Fruit fly (Drosophila melanogaster) ovary, adult (tissue): ENCODE data around the gene Nek2.
A peak's percentile ranks its signal among the peaks of the same experiment; 100 is the strongest.

ENCODE experiments used
- CG17801 ChIP-seq: fragments of 200-800 bp; optimal IDR thresholded peaks from 2 replicates; lab custom pipeline; 2019; ENCODE audit warnings: missing biosample characterization, mild to moderate bottlenecking, missing genetic modification characterization, moderate library complexity; ENCODE audit not compliant: partially characterized antibody

Gene Nek2

DNA sequence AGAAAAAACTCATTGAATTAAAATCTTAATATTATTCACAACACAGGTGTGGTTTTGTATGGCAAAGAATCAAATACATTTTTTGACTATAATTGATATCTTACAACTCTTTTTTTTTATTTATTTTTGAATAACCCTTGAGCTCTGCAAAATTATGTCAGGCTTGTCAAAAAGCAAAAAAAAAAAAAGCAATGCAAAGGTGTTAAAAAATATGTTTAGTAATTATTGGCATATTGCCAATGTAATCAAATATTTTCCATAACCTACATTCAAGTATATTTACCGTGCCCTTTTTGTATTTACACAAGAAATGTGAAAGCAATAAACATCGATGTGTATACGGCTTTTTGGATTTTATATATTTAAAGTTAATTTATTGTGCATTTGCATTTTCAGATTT lies 17.4 kb downstream of the Nek2 start, which contains the start of gene Ir7c:
TSS of gene Ir7c (plus strand) at position 301 of the 400 bp plus-strand sequence.
- TF ChIP-seq CG17801 (GFP tag; lab: Kevin White, UChicago): no peak

DNA sequence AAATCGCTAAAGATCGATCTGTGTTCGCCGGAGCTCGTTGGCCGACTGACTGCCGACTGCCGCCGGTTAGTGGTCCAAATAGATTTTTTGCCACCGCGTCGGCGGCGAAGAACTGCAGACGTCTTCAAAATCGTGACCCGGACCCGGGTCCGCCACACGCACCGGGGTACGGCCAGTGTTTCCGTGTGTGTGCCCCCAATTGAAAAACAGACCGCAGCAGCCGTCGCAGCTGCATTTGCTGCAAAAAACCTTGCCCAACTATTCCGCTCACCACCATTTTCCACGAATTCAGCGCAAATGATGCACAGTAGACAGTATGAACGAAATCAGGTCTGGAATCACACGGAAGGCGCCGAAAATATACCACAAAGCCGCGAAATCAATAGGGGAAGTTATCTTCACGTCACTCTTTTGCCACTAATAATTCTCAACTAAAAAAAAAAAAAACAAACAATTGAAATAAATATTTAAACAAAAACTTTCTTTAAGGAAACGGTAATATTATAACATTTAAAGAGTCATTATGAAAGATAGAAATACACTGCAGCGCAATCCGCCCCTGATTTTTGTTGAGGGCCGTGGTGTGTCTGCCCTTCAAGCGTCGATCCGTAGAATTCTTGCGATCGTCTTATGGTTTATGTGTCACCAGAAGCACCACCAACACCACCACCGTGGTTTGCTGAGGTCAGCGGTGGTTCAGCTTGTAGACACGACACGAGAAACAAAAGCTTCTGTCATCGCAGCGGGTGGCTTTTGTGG lies 18.1 kb downstream of the Nek2 start, which contains the start of gene dec:
TSS of gene dec (minus strand) at position 51 of the 759 bp plus-strand sequence.
- TF ChIP-seq CG17801 (GFP tag; lab: Kevin White, UChicago): peak; percentile 74

DNA sequence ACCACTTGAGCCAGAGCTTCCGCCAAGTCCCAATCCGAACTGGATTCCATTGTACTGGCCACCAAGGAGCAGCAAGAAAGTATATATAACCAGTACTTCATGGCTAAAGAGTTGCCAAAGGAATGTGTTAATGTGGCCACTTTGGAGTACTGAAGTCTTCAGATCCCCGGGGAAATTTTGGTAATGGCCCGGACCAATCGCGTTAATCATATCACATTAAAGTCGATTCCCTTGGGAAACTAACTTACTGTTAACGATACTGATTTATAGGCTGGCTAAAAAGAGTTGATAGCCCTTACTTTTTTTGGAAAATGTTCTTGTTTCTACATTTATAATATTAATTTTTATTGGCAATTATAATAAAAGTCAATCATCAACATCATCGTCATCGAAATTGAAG lies 24.6 kb downstream of the Nek2 start, which contains the start of gene Ir7b:
TSS of gene Ir7b (minus strand) at position 101 of the 400 bp plus-strand sequence.
- TF ChIP-seq CG17801 (GFP tag; lab: Kevin White, UChicago): no peak

DNA sequence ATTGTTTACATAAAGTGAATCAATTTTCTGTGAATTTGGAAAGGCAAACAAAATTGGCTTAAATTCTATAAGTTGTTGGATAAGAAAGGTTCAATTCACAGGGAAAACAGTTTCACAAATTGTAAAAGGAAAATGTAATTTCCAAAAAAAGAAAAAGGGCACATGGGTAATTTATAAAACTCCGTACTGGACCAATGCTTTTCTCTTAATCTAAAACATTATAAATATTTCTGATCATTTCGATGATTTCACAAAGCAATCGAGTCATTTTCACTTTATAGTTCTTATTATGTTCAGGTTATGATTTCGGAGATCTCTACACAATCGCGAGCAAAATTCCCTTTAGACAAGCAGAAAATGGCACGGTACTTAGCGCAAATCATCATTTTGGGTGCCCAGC lies 33.6 kb downstream of the Nek2 start, which contains the start of gene CG1409:
TSS of gene CG1409 (plus strand) at position 301 of the 400 bp plus-strand sequence.
- TF ChIP-seq CG17801 (GFP tag; lab: Kevin White, UChicago): no peak

DNA sequence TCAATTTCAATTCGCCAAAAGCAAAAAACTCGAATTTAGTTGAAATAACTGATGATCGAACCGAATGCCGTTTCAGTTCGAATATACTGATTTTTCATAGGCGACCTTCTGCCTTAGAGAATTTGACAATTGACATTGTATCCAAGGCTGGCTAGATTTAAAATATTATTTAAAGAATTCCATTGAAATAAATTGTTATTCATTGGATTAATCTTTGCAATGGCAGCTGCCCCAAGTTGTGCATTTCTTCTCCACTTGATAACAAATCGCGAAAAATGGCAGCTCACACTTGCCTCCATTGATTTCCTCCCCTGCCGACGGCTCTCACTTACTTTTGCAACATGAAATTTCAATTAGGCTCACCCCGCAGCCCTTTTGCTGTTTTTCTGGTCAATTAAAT lies 37.3 kb downstream of the Nek2 start, which contains the start of gene CG10920:
TSS of gene CG10920 (minus strand) at position 101 of the 400 bp plus-strand sequence.
- TF ChIP-seq CG17801 (GFP tag; lab: Kevin White, UChicago): no peak
